Worm (Caenorhabditis elegans) whole organism, late embryonic: Measurements from ENCODE around the gene B0495.5.

Experiments
- C38D4.7 ChIP-seq: fragments of 200-800 bp; sonication (Bioruptor generic); optimal IDR thresholded peaks from 2 replicates; lab custom pipeline; 2018; ENCODE audit warnings: mild to moderate bottlenecking, missing genetic modification characterization, moderate library complexity, missing compliant biosample characterization
- F13H6.1 ChIP-seq: sonication (generic microtip); optimal IDR thresholded peaks from 2 replicates; lab custom pipeline; 2016; ENCODE audit warnings: missing genetic modification characterization, missing compliant biosample characterization
- K09A11.1 ChIP-seq: sonication (generic microtip); optimal IDR thresholded peaks from 2 replicates; lab custom pipeline; 2017; ENCODE audit warnings: antibody characterized with exemption, mild to moderate bottlenecking, missing genetic modification characterization, missing compliant biosample characterization; ENCODE audit not compliant: insufficient read depth
- T23F11.4 ChIP-seq: fragments of 200-800 bp; sonication (Bioruptor generic); optimal IDR thresholded peaks from 2 replicates; lab custom pipeline; 2018; ENCODE audit warnings: mild to moderate bottlenecking, missing genetic modification characterization, missing compliant biosample characterization
- Y22D7AL.16 ChIP-seq: sonication (generic microtip); optimal IDR thresholded peaks from 2 replicates; lab custom pipeline; 2016; ENCODE audit warnings: missing genetic modification characterization, missing compliant biosample characterization
- ahr-1 ChIP-seq: sonication (generic microtip); optimal IDR thresholded peaks from 2 replicates; lab custom pipeline; 2016; ENCODE audit warnings: missing genetic modification characterization, missing compliant biosample characterization
- ama-1 ChIP-seq: fragments of 150-350 bp; optimal IDR thresholded peaks from 2 replicates; lab custom pipeline; 2014
- ceh-14 ChIP-seq: sonication (generic microtip); optimal IDR thresholded peaks from 2 replicates; lab custom pipeline; 2016; ENCODE audit warnings: missing genotype, missing genetic modification characterization, missing compliant biosample characterization
- ceh-18 ChIP-seq: sonication (generic microtip); optimal IDR thresholded peaks from 2 replicates; lab custom pipeline; 2016; ENCODE audit warnings: missing genetic modification characterization, missing compliant biosample characterization
- ceh-2 ChIP-seq: sonication (generic microtip); optimal IDR thresholded peaks from 2 replicates; lab custom pipeline; 2016; ENCODE audit warnings: missing genotype, missing genetic modification characterization, missing compliant biosample characterization
- ceh-22 ChIP-seq: sonication (generic microtip); optimal IDR thresholded peaks from 2 replicates; lab custom pipeline; 2017; ENCODE audit warnings: missing biosample characterization, missing genetic modification characterization
- ceh-31 ChIP-seq: sonication (generic microtip); optimal IDR thresholded peaks from 2 replicates; lab custom pipeline; 2016; ENCODE audit warnings: missing genetic modification characterization, missing compliant biosample characterization
- ceh-34 ChIP-seq: sonication (generic microtip); optimal IDR thresholded peaks from 2 replicates; lab custom pipeline; 2016; ENCODE audit warnings: mild to moderate bottlenecking, missing genetic modification characterization, missing compliant biosample characterization
- ceh-48 ChIP-seq: sonication (generic microtip); optimal IDR thresholded peaks from 2 replicates; lab custom pipeline; 2016; ENCODE audit warnings: missing genetic modification characterization, inconsistent platforms, missing compliant biosample characterization
- ceh-9 ChIP-seq: sonication (generic microtip); optimal IDR thresholded peaks from 2 replicates; lab custom pipeline; 2016; ENCODE audit warnings: mild to moderate bottlenecking, missing genetic modification characterization, inconsistent platforms, missing compliant biosample characterization
- che-1 ChIP-seq: sonication (generic microtip); optimal IDR thresholded peaks from 2 replicates; lab custom pipeline; 2016; ENCODE audit warnings: mild to moderate bottlenecking, missing genetic modification characterization, missing compliant biosample characterization
- elt-2 ChIP-seq: sonication (generic microtip); optimal IDR thresholded peaks from 2 replicates; lab custom pipeline; 2016; ENCODE audit warnings: missing genetic modification reagents, missing genetic modification characterization, missing compliant biosample characterization
- eyg-1 ChIP-seq: sonication (generic microtip); optimal IDR thresholded peaks from 2 replicates; lab custom pipeline; 2016; ENCODE audit warnings: missing genotype, missing genetic modification characterization, missing compliant biosample characterization
- fkh-6 ChIP-seq: sonication (generic microtip); optimal IDR thresholded peaks from 2 replicates; lab custom pipeline; 2016; ENCODE audit warnings: missing genetic modification characterization, missing compliant biosample characterization
- gmeb-2 ChIP-seq: sonication (generic microtip); optimal IDR thresholded peaks from 2 replicates; lab custom pipeline; 2016; ENCODE audit warnings: missing genetic modification characterization, inconsistent platforms, missing compliant biosample characterization
- hlh-13 ChIP-seq: fragments of 200-800 bp; sonication (Bioruptor generic); optimal IDR thresholded peaks from 2 replicates; lab custom pipeline; 2018; ENCODE audit warnings: mild to moderate bottlenecking, missing genetic modification characterization, missing compliant biosample characterization
- hlh-15 ChIP-seq: sonication (generic microtip); optimal IDR thresholded peaks from 2 replicates; lab custom pipeline; 2016; ENCODE audit warnings: missing genetic modification characterization, missing compliant biosample characterization
- hlh-6 ChIP-seq: sonication (generic microtip); optimal IDR thresholded peaks from 2 replicates; lab custom pipeline; 2016; ENCODE audit warnings: missing genotype, missing genetic modification characterization, missing compliant biosample characterization
- hlh-8 ChIP-seq: sonication (generic microtip); optimal IDR thresholded peaks from 2 replicates; lab custom pipeline; 2016; ENCODE audit warnings: missing genotype, missing genetic modification characterization, missing compliant biosample characterization
- lin-11 ChIP-seq: fragments of 200-800 bp; sonication (Bioruptor generic); optimal IDR thresholded peaks from 2 replicates; lab custom pipeline; 2018; ENCODE audit warnings: mild to moderate bottlenecking, missing genetic modification characterization, missing compliant biosample characterization
- madf-2 ChIP-seq: sonication (generic microtip); optimal IDR thresholded peaks from 2 replicates; lab custom pipeline; 2017; ENCODE audit warnings: missing genetic modification characterization, missing compliant biosample characterization
- mec-3 ChIP-seq: sonication (generic microtip); optimal IDR thresholded peaks from 2 replicates; lab custom pipeline; 2016; ENCODE audit warnings: borderline replicate concordance, missing genetic modification characterization, missing compliant biosample characterization
- nfya-1 ChIP-seq: sonication (generic microtip); optimal IDR thresholded peaks from 2 replicates; lab custom pipeline; 2017; ENCODE audit warnings: missing genetic modification characterization, mild to moderate bottlenecking, missing compliant biosample characterization, antibody characterized with exemption, moderate library complexity
- nhr-232 ChIP-seq: sonication (generic microtip); optimal IDR thresholded peaks from 2 replicates; lab custom pipeline; 2016; ENCODE audit warnings: missing genetic modification characterization, missing compliant biosample characterization
- odd-2 ChIP-seq: sonication (generic microtip); optimal IDR thresholded peaks from 2 replicates; lab custom pipeline; 2017; ENCODE audit warnings: antibody characterized with exemption, mild to moderate bottlenecking, missing genetic modification characterization, missing compliant biosample characterization
- pag-3 ChIP-seq: sonication (generic microtip); optimal IDR thresholded peaks from 2 replicates; lab custom pipeline; 2016; ENCODE audit warnings: missing compliant biosample characterization, missing genetic modification characterization, borderline replicate concordance
- pax-1 ChIP-seq: fragments of 150-350 bp; optimal IDR thresholded peaks from 2 replicates; lab custom pipeline; 2014; ENCODE audit warnings: missing biosample characterization, missing genetic modification characterization
- pha-4 ChIP-seq: fragments of 150-350 bp; optimal IDR thresholded peaks from 2 replicates; lab custom pipeline; 2018; ENCODE audit warnings: missing biosample characterization, missing genetic modification reagents, missing genetic modification characterization
- pros-1 ChIP-seq: fragments of 150-350 bp; optimal IDR thresholded peaks from 2 replicates; lab custom pipeline; 2014; ENCODE audit warnings: missing biosample characterization, missing genetic modification reagents, missing genetic modification characterization
- rnt-1 ChIP-seq: sonication (generic microtip); optimal IDR thresholded peaks from 2 replicates; lab custom pipeline; 2016; ENCODE audit warnings: missing genetic modification characterization, missing compliant biosample characterization
- sdc-2 ChIP-seq: sonication (generic microtip); optimal IDR thresholded peaks from 2 replicates; lab custom pipeline; 2016; ENCODE audit warnings: missing genotype, missing genetic modification characterization, missing compliant biosample characterization
- sox-2 ChIP-seq: fragments of 200-800 bp; sonication (Bioruptor generic); IDR thresholded peaks from 2 replicates; pipeline ENCODE4 v1.3.6; 2022; ENCODE audit warnings: missing genetic modification reagents, missing genetic modification characterization, missing compliant biosample characterization
- sox-4 ChIP-seq: sonication (generic microtip); optimal IDR thresholded peaks from 2 replicates; lab custom pipeline; 2017; ENCODE audit warnings: mild to moderate bottlenecking, missing genetic modification characterization, inconsistent platforms, missing compliant biosample characterization
- syd-9 ChIP-seq: sonication (generic microtip); optimal IDR thresholded peaks from 2 replicates; lab custom pipeline; 2016; ENCODE audit warnings: mild to moderate bottlenecking, missing genetic modification characterization, moderate library complexity, missing compliant biosample characterization
- tbx-2 ChIP-seq: sonication (generic microtip); optimal IDR thresholded peaks from 2 replicates; lab custom pipeline; 2016; ENCODE audit warnings: missing genetic modification characterization, missing compliant biosample characterization
- tbx-7 ChIP-seq: sonication (generic microtip); optimal IDR thresholded peaks from 2 replicates; lab custom pipeline; 2016; ENCODE audit warnings: missing genotype, missing genetic modification characterization, missing compliant biosample characterization
- ttx-3 ChIP-seq: sonication (generic microtip); optimal IDR thresholded peaks from 2 replicates; lab custom pipeline; 2016; ENCODE audit warnings: missing genetic modification reagents, missing genetic modification characterization, missing compliant biosample characterization
- unc-86 ChIP-seq: sonication (generic microtip); optimal IDR thresholded peaks from 2 replicates; lab custom pipeline; 2016; ENCODE audit warnings: missing genetic modification characterization, missing compliant biosample characterization
- zip-5 ChIP-seq: sonication (generic microtip); optimal IDR thresholded peaks from 2 replicates; lab custom pipeline; 2016; ENCODE audit warnings: missing genetic modification characterization, missing compliant biosample characterization
- ztf-16 ChIP-seq: sonication (generic microtip); optimal IDR thresholded peaks from 2 replicates; lab custom pipeline; 2017; ENCODE audit warnings: missing genetic modification characterization, missing compliant biosample characterization

Gene B0495.5

ce11 chrII:7708540-7708939 lies 10.2 kb upstream of the B0495.5 start, which contains the start of gene B0495.9 (continued):
- peak; percentile 94 for TF ChIP-seq ceh-34 (tag; lab: Kevin White, UChicago)
- peak; percentile 89 for TF ChIP-seq hlh-6 (tag; lab: Kevin White, UChicago)
- TF ChIP-seq lin-11 (tag; lab: Kevin White, UChicago) = peak; percentile 75
- TF ChIP-seq ceh-22 = peak; percentile 78
- peak; percentile 71 for TF ChIP-seq tbx-7 (tag; lab: Kevin White, UChicago)
- no peak for TF ChIP-seq pros-1 (tag; lab: Kevin White, UChicago)
- no peak for TF ChIP-seq pag-3 (tag; lab: Kevin White, UChicago)
- peak; percentile 93 for TF ChIP-seq ztf-16
- TF ChIP-seq ahr-1 (tag; lab: Kevin White, UChicago) = peak; percentile 87
- TF ChIP-seq hlh-15 (tag; lab: Kevin White, UChicago) = peak; percentile 90
- peak; percentile 81 for TF ChIP-seq sdc-2
- TF ChIP-seq ceh-14 (tag; lab: Kevin White, UChicago) = peak; percentile 93
- no peak for TF ChIP-seq ama-1 (lab: Kevin White, UChicago)
- peak; percentile 92 for TF ChIP-seq unc-86
- TF ChIP-seq ttx-3 (tag; lab: Kevin White, UChicago) = peak; percentile 90
- TF ChIP-seq pha-4 (tag; lab: Kevin White, UChicago) = no peak
- peak; percentile 88 for TF ChIP-seq C38D4.7 (GFP tag; lab: Kevin White, UChicago)
- TF ChIP-seq hlh-13 (GFP tag; lab: Kevin White, UChicago) = peak; percentile 73
- peak; percentile 85 for TF ChIP-seq odd-2 (tag; lab: Kevin White, UChicago)
- peak; percentile 86 for TF ChIP-seq rnt-1
- peak; percentile 85 for TF ChIP-seq che-1
- peak; percentile 90 for TF ChIP-seq sox-4 (tag; lab: Kevin White, UChicago)
- TF ChIP-seq mec-3 = peak; percentile 75
- peak; percentile 55 for TF ChIP-seq ceh-18 (tag; lab: Kevin White, UChicago)
- TF ChIP-seq F13H6.1 = peak; percentile 89
- TF ChIP-seq hlh-8 (tag; lab: Kevin White, UChicago) = peak; percentile 91
- TF ChIP-seq nfya-1 (tag; lab: Kevin White, UChicago) = peak; percentile 86
- peak; percentile 95 for TF ChIP-seq tbx-2 (tag; lab: Kevin White, UChicago)
- TF ChIP-seq ceh-9 (tag; lab: Kevin White, UChicago) = peak; percentile 23
- peak; percentile 84 for TF ChIP-seq eyg-1
- TF ChIP-seq zip-5 (tag; lab: Kevin White, UChicago) = peak; percentile 81
- TF ChIP-seq K09A11.1 (tag; lab: Kevin White, UChicago) = peak; percentile 84
- peak; percentile 83 for TF ChIP-seq Y22D7AL.16 (tag; lab: Kevin White, UChicago)
- TF ChIP-seq ceh-48 (tag; lab: Kevin White, UChicago) = peak; percentile 62
- TF ChIP-seq sox-2 (GFP tag; lab: Robert Waterston, UW) = peak; percentile 80
- peak; percentile 83 for TF ChIP-seq madf-2 (tag; lab: Kevin White, UChicago)
- TF ChIP-seq ceh-31 (tag; lab: Kevin White, UChicago) = peak; percentile 91
- peak; percentile 88 for TF ChIP-seq gmeb-2 (tag; lab: Kevin White, UChicago)
- peak; percentile 35 for TF ChIP-seq pax-1
- TF ChIP-seq nhr-232 = peak; percentile 84
- TF ChIP-seq syd-9 (tag; lab: Kevin White, UChicago) = peak; percentile 85
- peak; percentile 84 for TF ChIP-seq T23F11.4 (GFP tag; lab: Kevin White, UChicago)
- peak; percentile 87 for TF ChIP-seq ceh-2 (tag; lab: Kevin White, UChicago)
- TF ChIP-seq elt-2 (tag; lab: Kevin White, UChicago) = peak; percentile 96
- TF ChIP-seq fkh-6 (tag; lab: Kevin White, UChicago) = peak; percentile 89
